Fruit fly (Drosophila melanogaster) whole organism: ENCODE results near the gene Hsc20.
A peak's percentile ranks its signal among the peaks of the same experiment; 100 is the strongest.

ENCODE experiments used
- CG8478 ChIP-seq: fragments of >200 bp; optimal IDR thresholded peaks from 2 replicates; lab custom pipeline; 2018; ENCODE audit warnings: inconsistent platforms
- Dll ChIP-seq: fragments of >200 bp; optimal IDR thresholded peaks from 2 replicates; lab custom pipeline; 2017
- EcR ChIP-seq, 2 experiments: fragments of >200 bp; optimal IDR thresholded peaks; 2 replicates each; lab custom pipeline; 2017; ENCODE audit warnings: missing biosample characterization in 2 of 2, missing genetic modification characterization in 2 of 2, missing genetic modification reagents in 2 of 2
- pan ChIP-seq: fragments of >200 bp; optimal IDR thresholded peaks from 2 replicates; lab custom pipeline; 2017
- psq ChIP-seq: fragments of >200 bp; optimal IDR thresholded peaks from 2 replicates; lab custom pipeline; 2017
- usp ChIP-seq: fragments of >200 bp; optimal IDR thresholded peaks from 2 replicates; lab custom pipeline; 2017; ENCODE audit warnings: missing biosample characterization, missing genetic modification characterization, mixed read lengths

Hsc20 gene

DNA sequence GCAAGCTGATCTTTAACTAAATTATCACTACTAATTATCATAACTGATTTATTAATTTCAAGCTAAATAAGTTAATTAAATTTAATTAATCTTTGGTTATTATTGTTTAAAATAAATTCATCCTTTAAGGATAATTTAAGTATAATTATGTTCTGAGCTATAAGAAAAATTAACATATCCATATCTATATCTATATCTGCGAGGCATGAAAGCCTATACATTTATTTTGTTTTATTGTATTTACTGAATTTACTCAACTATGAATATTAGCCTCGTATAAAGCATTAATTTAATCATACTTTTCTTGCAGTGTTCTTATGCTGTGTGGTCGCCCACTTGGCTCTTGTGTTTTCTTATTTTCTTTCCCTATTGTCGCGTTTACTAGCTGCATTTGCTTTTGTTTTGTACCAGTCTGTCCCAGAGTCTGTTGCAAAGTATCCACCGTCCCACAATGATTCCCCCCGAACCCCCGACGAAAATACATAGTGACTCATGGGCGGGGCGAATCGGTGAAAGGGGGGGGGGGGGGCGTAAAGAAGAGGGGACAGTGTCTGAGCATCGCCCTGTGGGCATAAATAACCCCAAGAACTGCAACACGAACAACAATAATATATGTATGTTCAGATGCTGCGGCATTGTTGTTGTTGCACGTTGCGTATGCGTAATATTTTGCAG, 18.3 kb upstream of the Hsc20 start:
- TF ChIP-seq EcR (GFP tag; optimal IDR thresholded peaks at IDR 0.05; lab: Kevin White, UChicago) (no peak), Dll (lab: Kevin White, UChicago) (no peak), usp (GFP tag; lab: Kevin White, UChicago) (no peak), psq (no peak), CG8478 (no peak), pan (lab: Kevin White, UChicago) (no peak)

DNA sequence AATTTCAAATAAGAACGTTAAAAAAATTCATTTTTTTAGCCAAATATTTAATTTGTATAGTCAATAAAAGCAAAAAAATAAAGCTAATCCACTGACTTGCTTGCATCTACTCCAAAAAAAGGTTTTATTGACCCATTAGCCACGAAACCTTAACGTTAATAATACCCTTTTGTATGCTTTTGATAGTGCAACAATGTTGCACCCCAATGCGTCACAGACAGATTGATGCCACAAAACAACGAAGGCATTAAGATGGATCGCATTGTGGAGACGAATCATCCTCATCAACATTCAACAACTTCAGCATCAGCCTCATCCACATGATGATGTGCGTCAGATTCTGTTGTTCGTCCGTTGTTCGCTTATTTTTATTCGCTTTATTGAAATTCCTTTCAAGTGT, 17.5 kb upstream of the Hsc20 start:
- TF ChIP-seq EcR (GFP tag; optimal IDR thresholded peaks at IDR 0.05; lab: Kevin White, UChicago) (no peak), usp (GFP tag; lab: Kevin White, UChicago) (no peak), Dll (lab: Kevin White, UChicago) (no peak), psq (no peak), pan (lab: Kevin White, UChicago) (no peak), CG8478 (no peak)

DNA sequence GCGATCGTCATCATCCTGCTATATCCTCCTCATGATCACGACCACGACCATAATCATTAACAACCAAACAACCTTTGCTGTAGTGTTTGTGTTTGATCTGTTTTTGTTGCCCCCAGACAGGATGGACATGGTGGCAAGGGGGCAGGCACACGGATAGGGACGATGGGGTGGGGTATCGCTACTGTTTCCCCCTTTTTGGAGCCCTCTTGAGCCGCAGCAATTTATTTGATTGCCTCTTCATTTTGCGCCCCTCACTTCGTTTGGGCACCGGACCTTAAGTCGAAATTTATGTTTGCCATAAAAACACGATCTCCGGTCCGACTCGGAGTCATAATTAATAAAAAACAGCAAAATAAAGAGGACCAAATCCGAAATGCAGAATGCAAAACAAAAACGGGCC, 17.1 kb upstream of the Hsc20 start:
- no peak for TF ChIP-seq usp (GFP tag; lab: Kevin White, UChicago)
- TF ChIP-seq Dll (lab: Kevin White, UChicago), result peak; percentile 52
- TF ChIP-seq pan (lab: Kevin White, UChicago), result no peak

DNA sequence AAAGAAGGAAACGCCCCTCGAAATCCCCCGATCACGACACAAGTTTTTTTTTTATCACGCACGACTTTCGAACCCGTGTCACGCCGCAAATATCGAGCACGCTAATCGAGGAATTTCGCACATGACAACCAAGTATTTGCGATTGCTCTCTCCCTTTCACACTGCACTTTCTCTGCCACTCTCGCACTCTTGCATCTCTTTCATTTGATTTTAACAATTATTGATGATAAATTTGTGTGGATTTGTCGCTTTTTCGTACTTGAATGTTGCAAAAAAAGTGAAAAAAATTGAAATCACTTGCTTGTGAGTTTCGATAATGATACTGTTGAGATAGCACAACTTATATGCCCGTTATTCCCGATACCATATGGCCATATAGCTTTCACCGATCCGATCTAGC, 15.7 kb upstream of the Hsc20 start, which contains the start of gene CG13073:
CG13073 (minus strand) TSS at position 101 of the 400 bp plus-strand sequence.
- no peak for TF ChIP-seq CG8478
- TF ChIP-seq usp (GFP tag; lab: Kevin White, UChicago), result no peak
- no peak for TF ChIP-seq pan (lab: Kevin White, UChicago)
- no peak for TF ChIP-seq Dll (lab: Kevin White, UChicago)
- TF ChIP-seq psq, result no peak
- TF ChIP-seq EcR (GFP tag; optimal IDR thresholded peaks at IDR 0.05; lab: Kevin White, UChicago), result no peak

DNA sequence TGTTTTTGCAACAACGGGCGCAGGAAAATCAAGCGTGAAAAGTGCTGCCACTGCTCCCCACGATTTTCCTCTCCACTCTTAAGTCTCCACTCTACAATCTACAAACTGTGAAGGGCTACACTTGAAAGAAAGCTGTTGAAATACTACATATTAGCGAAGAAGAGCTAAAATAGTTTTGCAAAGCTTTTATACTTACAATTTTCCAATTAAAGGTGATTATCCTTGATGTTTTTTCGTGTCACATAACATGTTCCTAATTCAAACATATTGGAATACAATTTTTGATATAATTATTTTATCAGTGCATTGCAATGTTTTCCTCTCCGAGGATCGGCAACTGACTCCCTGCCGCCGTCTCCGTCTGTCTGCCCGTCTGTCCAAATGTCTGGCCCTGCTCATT, 15.0 kb upstream of the Hsc20 start:
- TF ChIP-seq psq (no peak), pan (lab: Kevin White, UChicago) (no peak), Dll (lab: Kevin White, UChicago) (no peak), EcR (GFP tag; optimal IDR thresholded peaks at IDR 0.05; lab: Kevin White, UChicago) (no peak), usp (GFP tag; lab: Kevin White, UChicago) (no peak), CG8478 (no peak)

DNA sequence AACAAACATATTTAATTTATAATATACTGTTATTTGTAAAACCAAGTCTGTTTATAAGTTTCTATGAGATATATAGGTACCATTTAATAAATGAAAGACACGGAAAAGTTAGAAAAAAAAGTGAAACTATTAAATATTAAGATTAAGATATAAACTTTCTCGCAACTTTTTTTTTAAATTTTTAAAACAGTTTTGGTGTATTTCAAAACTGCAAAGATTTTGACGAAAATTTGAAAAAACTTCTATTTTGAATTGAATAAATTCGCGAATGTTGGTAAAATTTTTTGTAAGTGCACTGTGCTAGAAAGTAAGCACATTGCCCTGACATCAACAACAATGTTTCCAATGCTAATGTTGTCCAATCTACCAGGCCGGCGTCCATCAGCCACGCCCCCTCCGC, 11.6 kb upstream of the Hsc20 start:
- TF ChIP-seq Dll (lab: Kevin White, UChicago), result no peak
- no peak for TF ChIP-seq pan (lab: Kevin White, UChicago)
- no peak for TF ChIP-seq CG8478
- TF ChIP-seq psq, result no peak
- TF ChIP-seq usp (GFP tag; lab: Kevin White, UChicago), result no peak
- no peak for TF ChIP-seq EcR (GFP tag; optimal IDR thresholded peaks at IDR 0.05; lab: Kevin White, UChicago)

DNA sequence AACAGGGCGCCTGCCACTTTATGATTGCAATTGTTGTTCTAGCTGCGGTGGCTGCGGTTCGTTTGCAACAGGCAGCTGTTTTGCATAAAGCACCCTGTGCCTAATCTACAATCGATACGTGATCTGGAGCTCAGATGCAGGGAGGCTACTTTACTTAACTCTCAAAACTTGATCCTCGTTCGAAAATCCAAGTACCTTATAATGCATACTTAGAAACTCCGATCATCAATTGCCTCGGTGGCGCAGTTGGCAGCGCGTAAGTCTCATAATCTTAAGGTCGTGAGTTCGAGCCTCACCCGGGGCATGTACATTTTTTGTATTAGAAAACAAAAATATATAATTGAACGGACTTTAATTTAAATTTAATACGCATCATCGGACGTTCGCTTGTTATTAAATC, 11.1 kb upstream of the Hsc20 start:
- TF ChIP-seq usp (GFP tag; lab: Kevin White, UChicago) (no peak), psq (no peak), EcR (GFP tag; optimal IDR thresholded peaks at IDR 0.05; lab: Kevin White, UChicago) (no peak), pan (lab: Kevin White, UChicago) (no peak), CG8478 (no peak)

DNA sequence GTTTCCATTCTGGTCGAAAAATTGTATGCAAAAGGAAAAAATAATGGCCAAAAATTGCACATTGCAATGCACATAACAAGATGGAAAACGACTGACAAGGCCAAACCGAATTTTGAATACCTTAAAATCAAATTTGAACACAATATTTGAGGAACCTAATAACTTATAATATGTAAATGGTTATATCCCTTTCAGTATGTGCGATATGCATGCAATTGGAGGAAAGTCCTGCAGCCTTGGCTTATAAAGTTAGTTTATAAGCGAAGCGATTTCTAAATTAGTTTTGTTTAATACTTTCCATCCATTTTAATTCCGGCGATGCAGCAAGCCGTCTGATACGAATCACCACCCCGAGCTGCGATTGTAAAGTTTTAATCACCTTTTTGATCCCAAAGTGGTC, 7.8 kb upstream of the Hsc20 start:
- TF ChIP-seq EcR (GFP tag; optimal IDR thresholded peaks at IDR 0.05; lab: Kevin White, UChicago), result no peak
- TF ChIP-seq pan (lab: Kevin White, UChicago), result no peak
- no peak for TF ChIP-seq CG8478
- TF ChIP-seq psq, result no peak
- TF ChIP-seq Dll (lab: Kevin White, UChicago), result no peak
- TF ChIP-seq usp (GFP tag; lab: Kevin White, UChicago), result no peak

DNA sequence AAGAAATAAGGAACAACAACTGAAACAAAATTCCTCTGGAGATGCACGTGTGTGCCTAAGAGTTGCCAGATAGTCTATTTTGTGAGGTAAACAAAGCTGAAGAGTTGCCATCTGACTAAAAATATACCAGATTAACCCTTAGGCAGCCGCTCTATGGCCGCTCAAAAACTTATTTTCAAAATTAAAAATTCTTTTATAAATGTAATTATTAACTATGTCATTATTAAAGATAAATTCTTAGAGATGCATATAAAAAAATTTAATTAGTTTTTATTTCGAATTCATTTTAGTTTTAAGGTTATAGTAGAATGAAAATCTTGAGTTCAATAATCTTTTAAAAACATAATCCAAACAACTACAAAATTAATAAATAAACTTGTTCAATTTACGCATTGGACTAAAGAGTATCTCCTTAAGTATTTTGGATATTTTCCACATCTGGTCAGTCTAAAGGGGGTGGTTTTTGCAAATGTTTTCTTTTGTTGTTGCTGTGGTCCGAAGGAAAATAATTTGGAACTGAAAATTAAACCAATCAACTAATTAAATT, 4.2 kb upstream of the Hsc20 start, which contains the start of gene Tmx3:
Tmx3 (plus strand) TSS at position 442 of the 547 bp plus-strand sequence.
- no peak for TF ChIP-seq Dll (lab: Kevin White, UChicago)
- TF ChIP-seq EcR (GFP tag; optimal IDR thresholded peaks at IDR 0.05; lab: Kevin White, UChicago), result no peak
- no peak for TF ChIP-seq usp (GFP tag; lab: Kevin White, UChicago)

DNA sequence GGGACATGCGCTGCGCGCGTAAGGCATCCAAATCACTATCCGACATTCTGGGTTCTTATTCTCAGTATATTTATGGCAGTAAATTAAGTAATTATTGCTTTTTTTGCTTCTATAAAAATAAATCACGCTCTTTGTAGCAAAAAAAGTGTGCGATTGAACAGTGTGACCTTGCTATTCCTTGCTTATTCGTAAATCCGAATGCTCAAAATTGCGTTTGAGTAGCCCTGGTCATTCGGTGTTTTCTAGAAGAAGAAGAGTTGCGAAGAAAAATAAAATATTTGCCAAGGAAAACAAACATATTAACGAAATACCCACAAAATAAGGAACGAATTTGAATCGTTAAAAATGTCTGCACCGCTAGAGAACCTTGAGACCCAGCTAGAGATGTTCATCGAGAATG, 1.1 kb upstream of the Hsc20 start, which contains the start of the genes PDCD-5 and MED10:
PDCD-5 (minus strand) TSS at position 182 of the 400 bp plus-strand sequence.
MED10 (plus strand) TSS at position 228 of the 400 bp plus-strand sequence.
- TF ChIP-seq Dll (lab: Kevin White, UChicago) (no peak), CG8478 (no peak), usp (GFP tag; lab: Kevin White, UChicago) (no peak)

DNA sequence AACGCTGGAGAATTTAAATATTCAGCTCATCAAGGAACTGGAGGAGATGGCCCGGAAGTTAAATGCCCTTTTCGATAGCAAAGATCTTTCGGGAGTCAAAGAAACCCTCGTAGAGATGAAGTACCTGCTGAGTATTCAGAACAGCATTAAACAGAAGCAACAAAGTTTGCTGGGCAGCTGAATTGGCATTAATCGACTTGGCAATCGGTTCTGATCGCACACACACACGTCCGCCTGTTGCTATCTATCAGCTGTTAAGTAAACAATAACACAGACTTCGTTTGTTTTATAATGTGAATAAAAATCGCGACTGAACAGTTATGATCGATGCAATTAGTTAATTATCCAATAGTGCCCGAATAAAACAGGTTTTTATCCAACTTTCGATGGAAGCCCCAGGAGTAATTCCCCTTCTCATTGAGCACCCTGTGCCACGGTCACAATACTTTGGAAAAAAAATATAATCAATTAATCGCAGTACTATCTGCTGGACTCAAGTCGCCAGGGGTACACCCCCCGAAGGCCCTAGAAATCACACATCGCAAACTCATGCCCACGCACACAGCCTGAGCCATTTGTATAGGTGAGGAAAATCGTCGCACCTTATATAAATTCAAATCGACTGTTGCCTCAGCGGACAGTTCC, 1.0 kb downstream of the Hsc20 start:
- TF ChIP-seq psq (no peak), usp (GFP tag; lab: Kevin White, UChicago) (no peak), EcR (GFP tag; optimal IDR thresholded peaks at IDR 0.05; lab: Kevin White, UChicago) (no peak), CG8478 (no peak), pan (lab: Kevin White, UChicago) (no peak), Dll (lab: Kevin White, UChicago) (no peak)

DNA sequence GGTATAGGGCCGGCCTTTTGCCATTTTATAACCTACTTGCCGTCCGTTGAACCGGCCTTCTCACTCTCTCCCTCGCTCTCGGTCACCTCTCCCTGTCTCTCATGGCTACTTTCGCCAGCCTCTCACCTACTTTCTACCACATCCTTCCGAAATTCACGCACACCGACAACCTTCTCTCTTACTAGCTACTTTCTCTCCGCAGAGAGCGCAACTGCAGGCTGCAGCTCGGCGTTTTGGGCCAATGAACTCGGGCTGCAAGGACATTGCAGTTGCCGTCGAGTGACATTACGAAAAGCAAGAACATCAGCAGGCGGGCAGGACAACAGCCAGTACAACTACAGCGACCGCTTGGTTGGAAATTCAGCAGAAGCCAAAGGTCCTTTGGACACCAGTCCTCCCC, 8.4 kb downstream of the Hsc20 start:
- peak in 1 of 2 experiments; percentile 61 for TF ChIP-seq EcR (GFP tag; optimal IDR thresholded peaks at IDR 0.05; lab: Kevin White, UChicago)
- no peak for TF ChIP-seq psq
- TF ChIP-seq Dll (lab: Kevin White, UChicago), result no peak
- TF ChIP-seq pan (lab: Kevin White, UChicago), result no peak
- no peak for TF ChIP-seq usp (GFP tag; lab: Kevin White, UChicago)
- no peak for TF ChIP-seq CG8478
